Fruit fly (Drosophila melanogaster) whole organism, embryonic: ENCODE results near the gene Drs.
A peak's percentile ranks its signal among the peaks of the same experiment; 100 is the strongest.

Experiments used
- CG11247 ChIP-seq: fragments of 200-800 bp; sonication (Bioruptor generic); IDR thresholded peaks from 2 replicates; pipeline ENCODE4 v1.3.6; 2022; ENCODE audit warnings: missing biosample characterization, missing genetic modification characterization
- CG12659 ChIP-seq: fragments of 200-800 bp; sonication (Bioruptor generic); optimal IDR thresholded peaks from 3 replicates; lab custom pipeline; 2017; ENCODE audit warnings: mild to moderate bottlenecking, missing biosample characterization, missing genetic modification reagents, missing genetic modification characterization
- CG13296 ChIP-seq: fragments of 200-800 bp; sonication (Bioruptor generic); optimal IDR thresholded peaks from 3 replicates; lab custom pipeline; 2018; ENCODE audit warnings: missing biosample characterization, mild to moderate bottlenecking, missing genetic modification characterization
- CG14667 ChIP-seq: fragments of 200-800 bp; sonication (Bioruptor generic); IDR thresholded peaks from 2 replicates; pipeline ENCODE4 v1.3.6; 2022; ENCODE audit warnings: missing biosample characterization, missing genetic modification characterization
- CG15696 ChIP-seq: fragments of 200-800 bp; sonication (Bioruptor generic); optimal IDR thresholded peaks from 2 replicates; lab custom pipeline; 2019; ENCODE audit warnings: missing biosample characterization, mild to moderate bottlenecking, missing genetic modification characterization, moderate library complexity
- CG16863 ChIP-seq: fragments of 200-800 bp; sonication (Bioruptor generic); optimal IDR thresholded peaks from 3 replicates; lab custom pipeline; 2016; ENCODE audit warnings: missing biosample characterization, missing genetic modification characterization
- CG18262 ChIP-seq: fragments of 200-800 bp; optimal IDR thresholded peaks from 3 replicates; lab custom pipeline; 2019; ENCODE audit warnings: missing biosample characterization, mild to moderate bottlenecking, missing genetic modification characterization, moderate library complexity
- CG2120 ChIP-seq: fragments of 200-800 bp; sonication (Bioruptor generic); optimal IDR thresholded peaks from 3 replicates; lab custom pipeline; 2016; ENCODE audit warnings: missing biosample characterization, missing genetic modification characterization
- CG2199 ChIP-seq: fragments of 200-800 bp; sonication (Bioruptor generic); IDR thresholded peaks from 3 replicates; pipeline ENCODE4 v1.3.6; 2022; ENCODE audit warnings: missing biosample characterization, missing genetic modification characterization
- CG2678 ChIP-seq: fragments of 200-800 bp; sonication (Bioruptor generic); optimal IDR thresholded peaks from 3 replicates; lab custom pipeline; 2019; ENCODE audit warnings: missing biosample characterization, mild to moderate bottlenecking, missing genetic modification characterization, moderate library complexity
- CG2889 ChIP-seq: fragments of 200-800 bp; sonication (Bioruptor generic); IDR thresholded peaks from 3 replicates; pipeline ENCODE4 v1.3.6; 2022; ENCODE audit warnings: missing biosample characterization, missing genetic modification characterization
- CG3847 ChIP-seq: fragments of 200-800 bp; sonication (Bioruptor generic); IDR thresholded peaks from 2 replicates; pipeline ENCODE4 v1.3.6; 2022; ENCODE audit warnings: missing biosample characterization, missing genetic modification characterization
- CG4707 ChIP-seq: fragments of 200-800 bp; sonication (Bioruptor generic); optimal IDR thresholded peaks from 2 replicates; lab custom pipeline; 2018; ENCODE audit warnings: missing biosample characterization, mild to moderate bottlenecking, missing genetic modification characterization, moderate library complexity
- CG5953 ChIP-seq: fragments of 200-800 bp; sonication (Bioruptor generic); IDR thresholded peaks from 2 replicates; pipeline ENCODE4 v1.3.6; 2022; ENCODE audit warnings: missing biosample characterization, missing genetic modification characterization
- CG8281 ChIP-seq: fragments of 200-800 bp; sonication (Bioruptor generic); optimal IDR thresholded peaks from 2 replicates; lab custom pipeline; 2018; ENCODE audit warnings: missing biosample characterization, mild to moderate bottlenecking, missing genetic modification characterization, moderate library complexity
- Camta ChIP-seq: fragments of 200-800 bp; sonication (Bioruptor generic); optimal IDR thresholded peaks from 2 replicates; lab custom pipeline; 2016; ENCODE audit warnings: missing biosample characterization, missing genetic modification characterization
- D19B ChIP-seq: fragments of 200-800 bp; sonication (Bioruptor generic); optimal IDR thresholded peaks from 2 replicates; lab custom pipeline; 2017; ENCODE audit warnings: missing biosample characterization, mild to moderate bottlenecking, missing genetic modification characterization
- Dfd ChIP-seq, 2 experiments: fragments of >200 bp; optimal IDR thresholded peaks; 2 replicates each; lab custom pipeline; 2017; ENCODE audit warnings: missing biosample characterization in 2 of 2, missing genetic modification characterization in 2 of 2
- Drgx ChIP-seq: fragments of 200-800 bp; sonication (Bioruptor generic); IDR thresholded peaks from 2 replicates; pipeline ENCODE4 v1.3.6; 2022; ENCODE audit warnings: missing biosample characterization, missing genetic modification characterization
- Ets97D ChIP-seq: fragments of 200-800 bp; sonication (Bioruptor generic); optimal IDR thresholded peaks from 3 replicates; lab custom pipeline; 2016; ENCODE audit warnings: missing biosample characterization, missing genetic modification characterization
- Hr3 ChIP-seq: fragments of 200-800 bp; sonication (Bioruptor generic); optimal IDR thresholded peaks from 3 replicates; lab custom pipeline; 2016; ENCODE audit warnings: missing biosample characterization, missing genetic modification characterization
- Mad ChIP-seq: fragments of 200-800 bp; sonication (Bioruptor generic); optimal IDR thresholded peaks from 2 replicates; lab custom pipeline; 2016; ENCODE audit warnings: missing biosample characterization, missing genetic modification characterization
- Nf-YA ChIP-seq: fragments of 200-800 bp; sonication (Bioruptor generic); IDR thresholded peaks from 2 replicates; pipeline ENCODE4 v1.3.6; 2022; ENCODE audit warnings: missing biosample characterization, missing genetic modification characterization
- Pdp1 ChIP-seq, 2 experiments: fragments of 200-800 bp; sonication (Bioruptor generic); optimal IDR thresholded peaks; 3 replicates each; lab custom pipeline; 2016; ENCODE audit warnings: missing biosample characterization in 2 of 2, missing genetic modification characterization in 2 of 2, mild to moderate bottlenecking in 1 of 2, moderate library complexity in 1 of 2
- Poxn ChIP-seq: fragments of 200-800 bp; sonication (Bioruptor generic); IDR thresholded peaks from 2 replicates; pipeline ENCODE4 v1.3.6; 2022; ENCODE audit warnings: missing biosample characterization, missing genetic modification characterization
- Sry-δ ChIP-seq: fragments of 200-800 bp; sonication (Bioruptor generic); optimal IDR thresholded peaks from 2 replicates; lab custom pipeline; 2016; ENCODE audit warnings: missing biosample characterization, missing genetic modification characterization
- Vsx1 ChIP-seq: fragments of 200-800 bp; sonication (Bioruptor generic); optimal IDR thresholded peaks from 2 replicates; lab custom pipeline; 2017; ENCODE audit warnings: missing biosample characterization, mild to moderate bottlenecking, missing genetic modification characterization, missing genetic modification reagents
- ap ChIP-seq: fragments of 200-800 bp; sonication (Bioruptor generic); IDR thresholded peaks from 2 replicates; pipeline ENCODE4 v1.3.6; 2022; ENCODE audit warnings: missing biosample characterization, missing genetic modification characterization
- bab2 ChIP-seq: fragments of 200-800 bp; sonication (Bioruptor generic); optimal IDR thresholded peaks from 2 replicates; lab custom pipeline; 2016; ENCODE audit warnings: missing biosample characterization, missing genetic modification characterization
- bigmax ChIP-seq: fragments of 200-800 bp; sonication (Bioruptor generic); optimal IDR thresholded peaks from 2 replicates; lab custom pipeline; 2018; ENCODE audit warnings: missing biosample characterization, mild to moderate bottlenecking, missing genetic modification characterization
- bsh ChIP-seq, 2 experiments: fragments of 200-800 bp; sonication (Bioruptor generic); optimal IDR thresholded peaks; 2 replicates each; lab custom pipeline; 2017 to 2018; ENCODE audit warnings: mild to moderate bottlenecking in 2 of 2, missing biosample characterization in 2 of 2, missing genetic modification characterization in 2 of 2, moderate library complexity in 1 of 2
- btn ChIP-seq: fragments of 200-800 bp; sonication (Bioruptor generic); optimal IDR thresholded peaks from 2 replicates; lab custom pipeline; 2016; ENCODE audit warnings: missing biosample characterization, missing genetic modification characterization
- chm ChIP-seq: fragments of 200-800 bp; sonication (Bioruptor generic); IDR thresholded peaks from 2 replicates; pipeline ENCODE4 v1.3.6; 2022; ENCODE audit warnings: missing biosample characterization, missing genetic modification characterization
- ci ChIP-seq: fragments of 200-800 bp; sonication (Bioruptor generic); IDR thresholded peaks from 3 replicates; pipeline ENCODE4 v1.3.6; 2022; ENCODE audit warnings: missing biosample characterization, missing genetic modification characterization
- crp ChIP-seq, 2 experiments: fragments of 200-800 bp; sonication (Bioruptor generic); optimal IDR thresholded peaks; 2 replicates in 1 of 2; 3 replicates in 1 of 2; lab custom pipeline; 2017; ENCODE audit warnings: missing biosample characterization in 2 of 2, missing genetic modification characterization in 2 of 2, mild to moderate bottlenecking in 1 of 2, moderate library complexity in 1 of 2
- fd64A ChIP-seq: fragments of 200-800 bp; sonication (Bioruptor generic); optimal IDR thresholded peaks from 3 replicates; lab custom pipeline; 2018; ENCODE audit warnings: missing biosample characterization, mild to moderate bottlenecking, missing genetic modification characterization
- fru ChIP-seq: fragments of >200 bp; optimal IDR thresholded peaks from 2 replicates; lab custom pipeline; 2017
- fu2 ChIP-seq: fragments of 200-800 bp; sonication (Bioruptor generic); optimal IDR thresholded peaks from 2 replicates; lab custom pipeline; 2016; ENCODE audit warnings: missing biosample characterization, missing genetic modification characterization
- gem ChIP-seq: fragments of 200-800 bp; sonication (Bioruptor generic); optimal IDR thresholded peaks from 2 replicates; lab custom pipeline; 2019; ENCODE audit warnings: missing biosample characterization, mild to moderate bottlenecking, missing genetic modification characterization, moderate library complexity
- lmd ChIP-seq: fragments of 200-800 bp; sonication (Bioruptor generic); IDR thresholded peaks from 2 replicates; pipeline ENCODE4 v1.3.6; 2022; ENCODE audit warnings: missing biosample characterization, missing genetic modification characterization
- lov ChIP-seq, 2 experiments: fragments of 200-800 bp in 1 of 2; fragments of >200 bp in 1 of 2; sonication (Bioruptor generic) in 1 of 2; IDR thresholded peaks in 1 of 2; optimal IDR thresholded peaks in 1 of 2; 2 replicates in 1 of 2; 3 replicates in 1 of 2; pipeline versions ENCODE4 v1.3.6 to Lab custom; 2017 to 2022; ENCODE audit warnings: missing biosample characterization in 1 of 2, missing genetic modification characterization in 1 of 2
- luna ChIP-seq: fragments of 200-800 bp; sonication (Bioruptor generic); optimal IDR thresholded peaks from 2 replicates; lab custom pipeline; 2016; ENCODE audit warnings: missing biosample characterization, missing genetic modification characterization
- run ChIP-seq: fragments of 200-800 bp; sonication (Bioruptor generic); optimal IDR thresholded peaks from 3 replicates; lab custom pipeline; 2018; ENCODE audit warnings: missing biosample characterization, mild to moderate bottlenecking, missing genetic modification characterization
- sim ChIP-seq: fragments of 200-800 bp; sonication (Bioruptor generic); IDR thresholded peaks from 2 replicates; pipeline ENCODE4 v1.3.6; 2022; ENCODE audit warnings: missing biosample characterization, missing genetic modification characterization
- slp2 ChIP-seq: fragments of 200-800 bp; sonication (Bioruptor generic); optimal IDR thresholded peaks from 2 replicates; lab custom pipeline; 2016; ENCODE audit warnings: missing biosample characterization, missing genetic modification characterization
- stwl ChIP-seq: fragments of 200-800 bp; sonication (Bioruptor generic); optimal IDR thresholded peaks from 3 replicates; lab custom pipeline; 2018; ENCODE audit warnings: missing biosample characterization, mild to moderate bottlenecking, missing genetic modification characterization, moderate library complexity
- sug ChIP-seq: fragments of 200-800 bp; optimal IDR thresholded peaks from 2 replicates; lab custom pipeline; 2019; ENCODE audit warnings: missing biosample characterization, mild to moderate bottlenecking, missing genetic modification characterization, moderate library complexity
- tgo ChIP-seq: fragments of 200-800 bp; sonication (Bioruptor generic); IDR thresholded peaks from 3 replicates; pipeline ENCODE4 v1.3.6; 2022; ENCODE audit warnings: missing biosample characterization, missing genetic modification characterization
- twi ChIP-seq: fragments of 200-800 bp; optimal IDR thresholded peaks from 2 replicates; lab custom pipeline; 2019; ENCODE audit warnings: missing biosample characterization, mild to moderate bottlenecking, missing genetic modification characterization, moderate library complexity
- z ChIP-seq: fragments of 200-800 bp; sonication (Bioruptor generic); IDR thresholded peaks from 3 replicates; pipeline ENCODE4 v1.3.6; 2022; ENCODE audit warnings: missing biosample characterization, missing genetic modification characterization

The Drs gene

dm6 chr3L:3336368-3337164 is 32.8 kb upstream of the Drs start, which contains the start of the genes Drsl6 and kst (continued):
- peak; percentile 65 for TF ChIP-seq stwl
- no peak for TF ChIP-seq D19B (GFP tag; lab: Kevin White, UChicago)
- peak in 1 of 2 experiments; percentile 9 for TF ChIP-seq bsh (GFP tag; optimal IDR thresholded peaks at IDR 0.05; lab: Kevin White, UChicago)
- TF ChIP-seq gem (tag; lab: Kevin White, UChicago): peak; percentile 79
- peak; percentile 3 for TF ChIP-seq Mad (GFP tag; lab: Kevin White, UChicago)
- no peak for TF ChIP-seq bigmax
- TF ChIP-seq crp (GFP tag; optimal IDR thresholded peaks at IDR 0.05; lab: Kevin White, UChicago): no peak
- TF ChIP-seq tgo (GFP tag; lab: Robert Waterston, UW): no peak
- peak; percentile 41 for TF ChIP-seq Ets97D
- TF ChIP-seq Sry-δ: peak; percentile 50
- no peak for TF ChIP-seq lov (optimal IDR thresholded peaks at IDR 0.05; lab: Kevin White, UChicago)
- TF ChIP-seq lov (GFP tag; IDR thresholded peaks at IDR 0.05; lab: Robert Waterston, UW): no peak
- no peak for TF ChIP-seq CG2199 (GFP tag; lab: Robert Waterston, UW)
- TF ChIP-seq CG5953 (GFP tag; lab: Robert Waterston, UW): no peak
- no peak for TF ChIP-seq lmd
- TF ChIP-seq Camta (GFP tag; lab: Kevin White, UChicago): peak; percentile 43
- TF ChIP-seq Pdp1 (GFP tag; optimal IDR thresholded peaks at IDR 0.05; lab: Kevin White, UChicago): peak in 1 of 2 experiments; percentile 59
- no peak for TF ChIP-seq btn (GFP tag; lab: Kevin White, UChicago)
- no peak for TF ChIP-seq CG15696 (tag; lab: Kevin White, UChicago)
- TF ChIP-seq chm (GFP tag; lab: Robert Waterston, UW): peak; percentile 85
- TF ChIP-seq sim (GFP tag; lab: Robert Waterston, UW): no peak
- TF ChIP-seq CG13296 (GFP tag; lab: Kevin White, UChicago): peak; percentile 38
- TF ChIP-seq CG3847 (GFP tag; lab: Robert Waterston, UW): peak; percentile 40
- peak; percentile 61 for TF ChIP-seq CG12659
- TF ChIP-seq CG14667 (GFP tag; lab: Robert Waterston, UW): no peak
- no peak for TF ChIP-seq slp2 (GFP tag; lab: Kevin White, UChicago)
- no peak for TF ChIP-seq twi (tag; lab: Kevin White, UChicago)
- TF ChIP-seq Nf-YA: peak; percentile 25; the same call in 1 of the 2 replicates
- no peak for TF ChIP-seq ap (GFP tag; lab: Robert Waterston, UW)
- peak; percentile 53; the same call in 2 of the 3 replicates for TF ChIP-seq ci (GFP tag; lab: Robert Waterston, UW)
- no peak for TF ChIP-seq CG2678 (tag; lab: Kevin White, UChicago)
- TF ChIP-seq CG4707 (GFP tag; lab: Kevin White, UChicago): no peak
- peak; percentile 2 for TF ChIP-seq bab2
- no peak for TF ChIP-seq Hr3 (GFP tag; lab: Kevin White, UChicago)
- no peak for TF ChIP-seq fu2 (GFP tag; lab: Kevin White, UChicago)
- no peak for TF ChIP-seq fd64A (GFP tag; lab: Kevin White, UChicago)
- peak; percentile 44; the same call in 1 of the 2 replicates for TF ChIP-seq Drgx
- TF ChIP-seq Poxn (GFP tag; lab: Robert Waterston, UW): no peak
- TF ChIP-seq CG2120 (GFP tag; lab: Kevin White, UChicago): peak; percentile 37
- no peak for TF ChIP-seq CG2889 (GFP tag; lab: Robert Waterston, UW)
- TF ChIP-seq CG11247 (GFP tag; lab: Robert Waterston, UW): no peak
- TF ChIP-seq z (GFP tag; lab: Robert Waterston, UW): no peak
- no peak for TF ChIP-seq fru
- TF ChIP-seq luna (GFP tag; lab: Kevin White, UChicago): no peak
- no peak for TF ChIP-seq run (tag; lab: Kevin White, UChicago)
- peak; percentile 17 for TF ChIP-seq CG18262 (tag; lab: Kevin White, UChicago)
- no peak for TF ChIP-seq CG8281
- TF ChIP-seq CG16863: peak; percentile 17
- TF ChIP-seq Vsx1: peak; percentile 3
- TF ChIP-seq Dfd (GFP tag; optimal IDR thresholded peaks at IDR 0.05; lab: Kevin White, UChicago): no peak
- TF ChIP-seq sug (tag; lab: Kevin White, UChicago): peak; percentile 52
